Fruit fly (Drosophila melanogaster): Measurements from ENCODE around the gene CG3792.

DNA sequence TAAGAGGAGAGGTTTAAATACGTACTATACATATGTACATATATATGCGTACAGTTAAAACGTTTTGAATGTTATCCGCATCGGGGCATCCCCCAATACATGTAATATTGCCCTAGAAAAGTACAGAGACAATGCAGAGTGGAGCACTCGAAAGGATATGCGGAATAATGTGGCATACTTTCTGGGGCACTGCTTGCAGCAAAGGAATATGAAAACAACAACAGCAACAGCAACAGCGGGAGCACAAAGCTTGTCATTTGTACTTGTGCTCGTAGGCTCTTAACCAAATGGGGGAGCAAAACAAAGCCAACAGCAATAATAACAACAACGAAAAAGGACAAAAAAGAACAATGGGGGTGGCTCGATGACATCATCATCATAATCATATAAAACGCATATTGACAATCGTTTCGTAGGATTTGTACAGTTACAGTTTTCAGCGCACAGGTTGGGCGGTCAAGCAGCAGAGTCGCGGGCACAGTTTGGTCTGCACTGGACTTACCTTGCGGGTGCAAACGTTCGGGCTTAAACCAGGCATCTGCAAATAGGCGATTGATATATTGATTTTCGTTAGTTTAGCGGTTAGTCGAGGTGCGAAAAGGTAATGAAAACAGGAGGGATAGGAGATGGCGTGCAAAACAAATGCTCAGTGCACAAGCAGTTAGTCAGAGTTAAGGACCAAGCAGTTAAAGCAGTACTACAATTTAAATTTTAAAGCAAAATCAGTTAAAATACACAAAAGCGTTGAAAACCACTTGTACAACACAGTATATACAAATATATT is 26.8 kb downstream of the CG3792 start:
- TF ChIP-seq pan (optimal IDR thresholded peaks at IDR 0.05) (no peak), Dll (optimal IDR thresholded peaks at IDR 0.05) (no peak), usp (GFP tag; optimal IDR thresholded peaks at IDR 0.05) (no peak), EcR (GFP tag; optimal IDR thresholded peaks at IDR 0.05) (no peak), CG8478 (optimal IDR thresholded peaks at IDR 0.05) (no peak)

All from whole organism.